Fruit fly (Drosophila melanogaster) whole organism, embryonic: ENCODE results near the gene Syt12.
A peak's percentile ranks its signal among the peaks of the same experiment; 100 is the strongest.

Experiments
- Atf-2 ChIP-seq: fragments of 200-800 bp; sonication (Bioruptor generic); optimal IDR thresholded peaks from 2 replicates; lab custom pipeline; 2016; ENCODE audit warnings: missing biosample characterization, missing genetic modification characterization
- C15 ChIP-seq: fragments of 200-800 bp; sonication (Bioruptor generic); IDR thresholded peaks from 3 replicates; pipeline ENCODE4 v1.3.6; 2022; ENCODE audit warnings: missing biosample characterization, missing genetic modification characterization
- CG10147 ChIP-seq: fragments of 200-800 bp; sonication (Bioruptor generic); optimal IDR thresholded peaks from 2 replicates; lab custom pipeline; 2019; ENCODE audit warnings: missing biosample characterization, mild to moderate bottlenecking, missing genetic modification characterization, moderate library complexity
- CG10979 ChIP-seq: fragments of 200-800 bp; sonication (Bioruptor generic); optimal IDR thresholded peaks from 2 replicates; lab custom pipeline; 2018; ENCODE audit warnings: missing biosample characterization, mild to moderate bottlenecking, missing genetic modification characterization, moderate library complexity
- CG12219 ChIP-seq: fragments of 200-800 bp; sonication (Bioruptor generic); optimal IDR thresholded peaks from 3 replicates; lab custom pipeline; 2018; ENCODE audit warnings: missing biosample characterization, mild to moderate bottlenecking, missing genetic modification characterization
- CG12391 ChIP-seq: fragments of 200-800 bp; sonication (Bioruptor generic); optimal IDR thresholded peaks from 3 replicates; lab custom pipeline; 2018; ENCODE audit warnings: missing biosample characterization, mild to moderate bottlenecking, missing genetic modification characterization, moderate library complexity
- CG13894 ChIP-seq: fragments of 200-800 bp; sonication (Bioruptor generic); optimal IDR thresholded peaks from 3 replicates; lab custom pipeline; 2018; ENCODE audit warnings: missing biosample characterization, mild to moderate bottlenecking, missing genetic modification characterization, moderate library complexity
- CG14710 ChIP-seq: fragments of 200-800 bp; sonication (Bioruptor generic); optimal IDR thresholded peaks from 3 replicates; lab custom pipeline; 2019; ENCODE audit warnings: missing biosample characterization, mild to moderate bottlenecking, missing genetic modification characterization, moderate library complexity
- CG17829 ChIP-seq: fragments of 200-800 bp; optimal IDR thresholded peaks from 2 replicates; lab custom pipeline; 2019; ENCODE audit warnings: missing biosample characterization, mild to moderate bottlenecking, missing genetic modification characterization, moderate library complexity
- CG17912 ChIP-seq: fragments of 200-800 bp; sonication (Bioruptor generic); optimal IDR thresholded peaks from 2 replicates; lab custom pipeline; 2018; ENCODE audit warnings: missing biosample characterization, mild to moderate bottlenecking, missing genetic modification characterization
- CG2129 ChIP-seq: fragments of 200-800 bp; sonication (Bioruptor generic); IDR thresholded peaks from 2 replicates; pipeline ENCODE4 v1.3.6; 2022; ENCODE audit warnings: missing biosample characterization, missing genetic modification characterization; ENCODE audit not compliant: partially characterized antibody
- CG31388 ChIP-seq: fragments of 200-800 bp; sonication (Bioruptor generic); optimal IDR thresholded peaks from 2 replicates; lab custom pipeline; 2016; ENCODE audit warnings: missing biosample characterization, missing genetic modification characterization
- CG34422 ChIP-seq: fragments of 200-800 bp; sonication (Bioruptor generic); IDR thresholded peaks from 3 replicates; pipeline ENCODE4 v1.3.6; 2022; ENCODE audit warnings: missing biosample characterization, missing genetic modification characterization
- CG4854 ChIP-seq: fragments of 200-800 bp; sonication (Bioruptor generic); optimal IDR thresholded peaks from 2 replicates; lab custom pipeline; 2016; ENCODE audit warnings: missing biosample characterization, missing genetic modification characterization, inconsistent platforms
- CG6813 ChIP-seq: fragments of 200-800 bp; sonication (Bioruptor generic); optimal IDR thresholded peaks from 2 replicates; lab custom pipeline; 2017; ENCODE audit warnings: missing biosample characterization, missing genetic modification characterization, mild to moderate bottlenecking, moderate library complexity, missing genetic modification reagents
- CG7357 ChIP-seq: fragments of 200-800 bp; sonication (Bioruptor generic); IDR thresholded peaks from 3 replicates; pipeline ENCODE4 v1.3.6; 2022; ENCODE audit warnings: missing biosample characterization, missing genetic modification characterization
- CG8944 ChIP-seq: fragments of 200-800 bp; sonication (Bioruptor generic); optimal IDR thresholded peaks from 3 replicates; lab custom pipeline; 2016; ENCODE audit warnings: missing biosample characterization, missing genetic modification characterization
- D ChIP-seq, 2 experiments: fragments of 200-800 bp in 1 of 2; fragments of >200 bp in 1 of 2; sonication (Bioruptor generic) in 1 of 2; optimal IDR thresholded peaks; 2 replicates in 1 of 2; 3 replicates in 1 of 2; lab custom pipeline; 2017; ENCODE audit warnings: mild to moderate bottlenecking in 1 of 2, missing biosample characterization in 1 of 2, missing genetic modification characterization in 1 of 2, missing genetic modification reagents in 1 of 2
- D19A ChIP-seq: fragments of 200-800 bp; optimal IDR thresholded peaks from 3 replicates; lab custom pipeline; 2019; ENCODE audit warnings: missing biosample characterization, mild to moderate bottlenecking, missing genetic modification characterization, moderate library complexity
- D19B ChIP-seq: fragments of 200-800 bp; sonication (Bioruptor generic); optimal IDR thresholded peaks from 2 replicates; lab custom pipeline; 2017; ENCODE audit warnings: missing biosample characterization, mild to moderate bottlenecking, missing genetic modification characterization
- Dip3 ChIP-seq: fragments of 200-800 bp; sonication (Bioruptor generic); optimal IDR thresholded peaks from 3 replicates; lab custom pipeline; 2016; ENCODE audit warnings: missing biosample characterization, missing genetic modification characterization
- Doc3 ChIP-seq: fragments of 200-800 bp; sonication (Bioruptor generic); IDR thresholded peaks from 3 replicates; pipeline ENCODE4 v1.3.6; 2022; ENCODE audit warnings: missing biosample characterization, missing genetic modification characterization; ENCODE audit not compliant: partially characterized antibody
- Drgx ChIP-seq: fragments of 200-800 bp; sonication (Bioruptor generic); IDR thresholded peaks from 2 replicates; pipeline ENCODE4 v1.3.6; 2022; ENCODE audit warnings: missing biosample characterization, missing genetic modification characterization
- Fer2 ChIP-seq: fragments of 200-800 bp; sonication (Bioruptor generic); optimal IDR thresholded peaks from 2 replicates; lab custom pipeline; 2018; ENCODE audit warnings: missing biosample characterization, mild to moderate bottlenecking, missing genetic modification characterization, moderate library complexity
- Fer3 ChIP-seq: fragments of 200-800 bp; sonication (Bioruptor generic); optimal IDR thresholded peaks from 2 replicates; lab custom pipeline; 2018; ENCODE audit warnings: missing biosample characterization, mild to moderate bottlenecking, missing genetic modification characterization, moderate library complexity
- H15 ChIP-seq: fragments of 200-800 bp; sonication (Bioruptor generic); IDR thresholded peaks from 3 replicates; pipeline ENCODE4 v1.3.6; 2022; ENCODE audit warnings: missing biosample characterization, missing genetic modification characterization
- Hr78 ChIP-seq, 2 experiments: fragments of 200-800 bp in 1 of 2; fragments of >200 bp in 1 of 2; sonication (Bioruptor generic) in 1 of 2; optimal IDR thresholded peaks; 2 replicates each; lab custom pipeline; 2017 to 2019; ENCODE audit warnings: missing biosample characterization in 2 of 2, missing genetic modification characterization in 2 of 2, mild to moderate bottlenecking in 1 of 2, moderate library complexity in 1 of 2
- MTF-1 ChIP-seq: fragments of 200-800 bp; sonication (Bioruptor generic); optimal IDR thresholded peaks from 2 replicates; lab custom pipeline; 2018; ENCODE audit warnings: missing biosample characterization, mild to moderate bottlenecking, missing genetic modification characterization, borderline replicate concordance
- Max ChIP-seq: fragments of 200-800 bp; sonication (Bioruptor generic); optimal IDR thresholded peaks from 2 replicates; lab custom pipeline; 2016; ENCODE audit warnings: missing biosample characterization, mild to moderate bottlenecking, missing genetic modification characterization
- Sry-β ChIP-seq: fragments of 200-800 bp; sonication (Bioruptor generic); optimal IDR thresholded peaks from 2 replicates; lab custom pipeline; 2018; ENCODE audit warnings: missing biosample characterization, mild to moderate bottlenecking, missing genetic modification characterization, moderate library complexity
- Ssrp ChIP-seq: fragments of 200-800 bp; sonication (Bioruptor generic); optimal IDR thresholded peaks from 2 replicates; lab custom pipeline; 2018; ENCODE audit warnings: missing biosample characterization, mild to moderate bottlenecking, missing genetic modification characterization, moderate library complexity
- TFAM ChIP-seq: fragments of 200-800 bp; sonication (Bioruptor generic); optimal IDR thresholded peaks from 2 replicates; lab custom pipeline; 2017; ENCODE audit warnings: missing biosample characterization, missing genetic modification characterization, inconsistent platforms
- abd-A ChIP-seq: fragments of 200-800 bp; sonication (Bioruptor generic); optimal IDR thresholded peaks from 3 replicates; lab custom pipeline; 2019; ENCODE audit warnings: missing biosample characterization, mild to moderate bottlenecking, missing genetic modification characterization, moderate library complexity
- bbx ChIP-seq: fragments of 200-800 bp; sonication (Bioruptor generic); IDR thresholded peaks from 2 replicates; pipeline ENCODE4 v1.3.6; 2022; ENCODE audit warnings: missing biosample characterization, missing genetic modification characterization; ENCODE audit not compliant: partially characterized antibody
- caup ChIP-seq: fragments of 200-800 bp; sonication (Bioruptor generic); optimal IDR thresholded peaks from 3 replicates; lab custom pipeline; 2017; ENCODE audit warnings: missing biosample characterization, mild to moderate bottlenecking, missing genetic modification characterization, moderate library complexity; ENCODE audit not compliant: severe bottlenecking
- dm ChIP-seq: fragments of 200-800 bp; sonication (Bioruptor generic); optimal IDR thresholded peaks from 3 replicates; lab custom pipeline; 2016; ENCODE audit warnings: missing biosample characterization, missing genetic modification characterization
- dysf ChIP-seq: fragments of 200-800 bp; sonication (Bioruptor generic); IDR thresholded peaks from 3 replicates; pipeline ENCODE4 v1.3.6; 2022; ENCODE audit warnings: missing biosample characterization, missing genetic modification characterization
- hb ChIP-seq: fragments of 200-800 bp; sonication (Bioruptor generic); IDR thresholded peaks from 3 replicates; pipeline ENCODE4 v1.3.6; 2022; ENCODE audit warnings: missing biosample characterization, missing genetic modification characterization; ENCODE audit not compliant: partially characterized antibody
- run ChIP-seq: fragments of 200-800 bp; sonication (Bioruptor generic); optimal IDR thresholded peaks from 3 replicates; lab custom pipeline; 2018; ENCODE audit warnings: missing biosample characterization, mild to moderate bottlenecking, missing genetic modification characterization
- sc ChIP-seq, 3 experiments: fragments of >200 bp in 2 of 3; fragments of 200-800 bp in 1 of 3; sonication (Bioruptor generic) in 1 of 3; optimal IDR thresholded peaks; 2 replicates in 2 of 3; 3 replicates in 1 of 3; lab custom pipeline; 2017; ENCODE audit warnings: mild to moderate bottlenecking in 1 of 3, missing biosample characterization in 1 of 3, missing genetic modification characterization in 1 of 3, missing genetic modification reagents in 1 of 3
- sd ChIP-seq: fragments of 200-800 bp; sonication (Bioruptor generic); optimal IDR thresholded peaks from 3 replicates; lab custom pipeline; 2018; ENCODE audit warnings: missing biosample characterization, mild to moderate bottlenecking, missing genetic modification characterization, moderate library complexity
- sens-2 ChIP-seq: fragments of 200-800 bp; sonication (Bioruptor generic); IDR thresholded peaks from 2 replicates; pipeline ENCODE4 v1.3.6; 2022; ENCODE audit warnings: missing biosample characterization, missing genetic modification characterization
- seq ChIP-seq: fragments of 200-800 bp; sonication (Bioruptor generic); IDR thresholded peaks from 2 replicates; pipeline ENCODE4 v1.3.6; 2022; ENCODE audit warnings: missing biosample characterization, missing genetic modification characterization
- tna ChIP-seq: fragments of 200-800 bp; sonication (Bioruptor generic); IDR thresholded peaks from 2 replicates; pipeline ENCODE4 v1.3.6; 2022; ENCODE audit warnings: missing biosample characterization, missing genetic modification characterization; ENCODE audit not compliant: partially characterized antibody
- vnd ChIP-seq: fragments of 200-800 bp; sonication (Bioruptor generic); IDR thresholded peaks from 3 replicates; pipeline ENCODE4 v1.3.6; 2022; ENCODE audit warnings: missing biosample characterization, missing genetic modification characterization; ENCODE audit not compliant: partially characterized antibody
- zen ChIP-seq: fragments of 200-800 bp; sonication (Bioruptor generic); optimal IDR thresholded peaks from 3 replicates; lab custom pipeline; 2018; ENCODE audit warnings: missing biosample characterization, mild to moderate bottlenecking, missing genetic modification characterization, moderate library complexity

Syt12 gene

DNA sequence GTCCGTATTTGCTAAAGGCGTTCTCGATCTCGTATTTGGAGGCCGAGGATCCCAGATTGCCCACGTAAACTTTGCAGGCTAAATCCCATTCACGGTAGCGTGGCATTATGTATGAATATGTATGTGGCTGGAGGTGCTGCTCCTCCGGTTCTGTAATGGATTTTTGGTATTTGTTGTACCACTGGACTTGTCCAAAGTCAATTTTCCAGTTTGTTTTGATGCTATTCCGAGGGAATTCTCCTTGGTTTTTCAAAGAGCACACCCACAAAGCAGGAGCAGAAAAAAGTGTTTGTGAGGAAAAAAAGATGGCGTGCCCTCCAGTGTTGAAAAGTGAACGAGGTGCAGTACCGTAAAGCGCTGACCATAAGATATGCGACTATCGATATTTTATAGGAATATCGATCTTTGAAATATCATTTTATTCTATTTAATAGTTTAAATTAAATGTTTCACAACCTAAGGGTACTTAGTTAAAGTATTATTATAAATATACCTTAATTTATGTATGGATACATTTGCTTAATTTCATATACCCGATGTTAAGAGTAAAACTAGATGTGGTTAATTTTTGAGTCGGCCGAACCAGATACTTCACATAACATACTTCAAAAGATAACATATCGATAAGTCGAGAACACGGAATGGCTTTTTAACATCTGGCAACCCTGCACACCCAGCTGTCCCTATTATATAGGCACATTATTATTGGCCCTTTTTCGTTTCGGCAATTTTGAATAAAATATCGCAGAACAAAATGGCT, 25.7 kb downstream of the Syt12 start, which contains the start of the genes Rbp1-like and Tim9a (continued):
- TF ChIP-seq Sry-β (GFP tag; lab: Kevin White, UChicago): no peak
- TF ChIP-seq CG17829 (tag; lab: Kevin White, UChicago): peak; percentile 51
- no peak for TF ChIP-seq MTF-1 (GFP tag; lab: Kevin White, UChicago)
- TF ChIP-seq sd (tag; lab: Kevin White, UChicago): peak; percentile 68
- no peak for TF ChIP-seq Fer2 (tag; lab: Kevin White, UChicago)
- no peak for TF ChIP-seq CG10147 (GFP tag; lab: Kevin White, UChicago)
- TF ChIP-seq Fer3: peak; percentile 17
- peak; percentile 45; the same call in 2 of the 3 replicates for TF ChIP-seq hb
- no peak for TF ChIP-seq CG6813 (GFP tag; lab: Kevin White, UChicago)
- TF ChIP-seq Ssrp (tag; lab: Kevin White, UChicago): peak; percentile 7
- TF ChIP-seq Atf-2 (GFP tag; lab: Kevin White, UChicago): no peak
- no peak for TF ChIP-seq D19A (tag; lab: Kevin White, UChicago)
- no peak for TF ChIP-seq CG4854 (GFP tag; lab: Kevin White, UChicago)
- TF ChIP-seq CG31388 (GFP tag; lab: Kevin White, UChicago): no peak
- TF ChIP-seq CG13894: peak; percentile 62
- TF ChIP-seq Drgx: no peak
- TF ChIP-seq Max (GFP tag; lab: Kevin White, UChicago): peak; percentile 39
- TF ChIP-seq C15 (GFP tag; lab: Robert Waterston, UW): no peak
- peak; percentile 76 for TF ChIP-seq vnd
- no peak for TF ChIP-seq Hr78 (GFP tag; optimal IDR thresholded peaks at IDR 0.05; lab: Kevin White, UChicago)
- TF ChIP-seq CG7357 (GFP tag; lab: Robert Waterston, UW): no peak
- TF ChIP-seq TFAM (GFP tag; lab: Kevin White, UChicago): no peak
- no peak for TF ChIP-seq Dip3 (GFP tag; lab: Kevin White, UChicago)
- TF ChIP-seq CG10979 (tag; lab: Kevin White, UChicago): peak; percentile 15
- TF ChIP-seq CG8944 (GFP tag; lab: Kevin White, UChicago): no peak
- peak; percentile 66 for TF ChIP-seq CG12391 (tag; lab: Kevin White, UChicago)
- no peak for TF ChIP-seq dysf
- TF ChIP-seq D19B: no peak
- no peak for TF ChIP-seq D (optimal IDR thresholded peaks at IDR 0.05; lab: Kevin White, UChicago)
- TF ChIP-seq D (GFP tag; optimal IDR thresholded peaks at IDR 0.05; lab: Kevin White, UChicago): no peak
- no peak for TF ChIP-seq seq (GFP tag; lab: Robert Waterston, UW)
- TF ChIP-seq zen (tag; lab: Kevin White, UChicago): no peak
- 0 out of 2 replicates have a peak, but pooled peaks have one; percentile 17 for TF ChIP-seq bbx (GFP tag; lab: Robert Waterston, UW)
- peak; percentile 71 for TF ChIP-seq Doc3 (GFP tag; lab: Robert Waterston, UW)
- peak; percentile 37 for TF ChIP-seq caup (GFP tag; lab: Kevin White, UChicago)
- peak; percentile 83 for TF ChIP-seq CG14710 (tag; lab: Kevin White, UChicago)
- no peak for TF ChIP-seq run
- no peak for TF ChIP-seq dm (GFP tag; lab: Kevin White, UChicago)
- TF ChIP-seq sens-2 (GFP tag; lab: Robert Waterston, UW): no peak
- TF ChIP-seq sc (optimal IDR thresholded peaks at IDR 0.05; lab: Kevin White, UChicago): no peak
- no peak for TF ChIP-seq sc (GFP tag; optimal IDR thresholded peaks at IDR 0.05; lab: Kevin White, UChicago)
- no peak for TF ChIP-seq CG34422 (GFP tag; lab: Robert Waterston, UW)
- TF ChIP-seq CG12219: no peak
- no peak for TF ChIP-seq H15 (GFP tag; lab: Robert Waterston, UW)
- TF ChIP-seq CG2129 (GFP tag; lab: Robert Waterston, UW): peak; percentile 54
- TF ChIP-seq abd-A (tag; lab: Kevin White, UChicago): no peak
- TF ChIP-seq tna (GFP tag; lab: Robert Waterston, UW): peak; percentile 43; the same call in 1 of the 2 replicates
- TF ChIP-seq CG17912: no peak
